Fruit fly (Drosophila melanogaster): ENCODE measurements around the gene Mco3.

The Mco3 gene

DNA sequence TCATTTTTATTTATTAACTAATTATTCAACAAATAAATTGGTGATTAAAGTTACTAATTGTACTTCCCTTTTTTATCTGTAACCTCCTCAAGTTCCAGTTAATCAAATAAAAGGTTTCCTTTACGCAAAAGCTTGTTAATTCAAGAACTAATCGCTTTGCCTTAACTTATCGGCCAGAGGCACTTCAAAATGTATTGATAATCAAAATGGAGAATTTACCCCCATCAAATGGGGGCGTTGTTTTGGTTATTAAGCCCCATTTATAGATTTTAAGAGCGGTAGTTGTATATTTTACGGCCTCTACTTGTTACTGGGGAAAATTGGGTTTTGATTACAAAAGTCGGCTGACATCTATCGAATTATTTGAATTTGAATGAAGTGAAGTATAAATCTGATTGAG, 2.4 kb downstream of the Mco3 start, which contains the start of gene CG31091:
Gene CG31091 (plus strand): TSS at position 214 of the 400 bp plus-strand sequence.
- TF ChIP-seq CG5245 (GFP tag; optimal IDR thresholded peaks at IDR 0.05) = no peak
- peak; percentile 85 for TF ChIP-seq sug (tag; optimal IDR thresholded peaks at IDR 0.05)
- TF ChIP-seq vnd (GFP tag; IDR thresholded peaks at IDR 0.05; ENCODE audit: partially characterized antibody) = peak; percentile 42; the same call in 1 of the 3 replicates
- TF ChIP-seq kni (GFP tag; optimal IDR thresholded peaks at IDR 0.05) = no peak
- TF ChIP-seq Awh (GFP tag; IDR thresholded peaks at IDR 0.05) = no peak
- no peak for TF ChIP-seq ara (GFP tag; IDR thresholded peaks at IDR 0.05)
- TF ChIP-seq sd (tag; optimal IDR thresholded peaks at IDR 0.05) = no peak
- no peak for TF ChIP-seq Ets65A (GFP tag)
- TF ChIP-seq CG1602 (GFP tag; optimal IDR thresholded peaks at IDR 0.05) = no peak
- TF ChIP-seq gro (GFP tag; optimal IDR thresholded peaks at IDR 0.05) = peak; percentile 2
- peak; percentile 96 for TF ChIP-seq exex (tag; optimal IDR thresholded peaks at IDR 0.05)
- TF ChIP-seq CG2199 (GFP tag; IDR thresholded peaks at IDR 0.05) = no peak
- TF ChIP-seq TFAM (GFP tag; optimal IDR thresholded peaks at IDR 0.05) = no peak
- no peak for TF ChIP-seq Deaf1 (tag; optimal IDR thresholded peaks at IDR 0.05)

DNA sequence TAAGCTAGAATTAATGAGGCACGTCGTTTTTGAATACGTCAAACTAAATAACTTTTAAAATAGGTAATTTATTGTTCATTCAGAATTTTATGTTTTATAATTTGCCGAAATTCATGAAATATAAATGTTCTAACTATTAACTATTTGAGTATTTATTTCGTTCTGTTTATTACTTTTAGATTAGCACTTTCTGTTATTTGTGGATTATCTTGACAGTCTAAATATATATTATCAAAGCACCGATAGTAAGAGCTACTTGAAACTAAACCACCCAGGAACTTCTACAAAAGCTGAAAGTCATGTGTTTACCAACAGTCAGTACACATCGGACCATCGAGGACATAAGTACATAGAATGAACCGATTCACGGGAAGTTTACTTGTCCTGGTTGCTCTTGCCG, 5.1 kb downstream of the Mco3 start, which contains the start of gene CG31089:
Gene CG31089 (plus strand): TSS at position 301 of the 400 bp plus-strand sequence.
- no peak for TF ChIP-seq sqz (GFP tag; optimal IDR thresholded peaks at IDR 0.05)
- peak; percentile 56 for TF ChIP-seq sug (tag; optimal IDR thresholded peaks at IDR 0.05)

DNA sequence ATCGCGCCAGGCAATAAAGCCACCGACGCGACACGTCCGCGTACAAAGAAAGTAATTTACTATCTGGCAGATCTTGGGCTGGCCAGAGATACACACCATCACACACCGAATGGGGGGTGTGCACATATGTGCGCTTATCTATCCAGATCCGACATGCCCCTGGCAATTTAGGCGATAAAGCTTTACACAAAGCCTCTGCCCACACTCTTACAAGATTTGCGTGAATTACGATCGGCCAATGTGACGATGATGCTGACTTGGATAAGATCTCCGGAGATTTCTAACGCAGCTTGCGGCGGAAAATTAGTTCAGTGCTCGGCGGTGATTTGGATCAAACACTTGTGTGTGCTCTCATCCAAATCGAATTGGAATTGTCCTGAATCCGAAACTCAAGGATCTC, 9.4 kb downstream of the Mco3 start, which contains the start of gene kumpel:
Gene kumpel (plus strand): TSS at position 301 of the 400 bp plus-strand sequence.
- TF ChIP-seq Stat92E (GFP tag; optimal IDR thresholded peaks at IDR 0.05) = no peak
- TF ChIP-seq Ravus (GFP tag; IDR thresholded peaks at IDR 0.05) = no peak
- no peak for TF ChIP-seq nerfin-2 (GFP tag; IDR thresholded peaks at IDR 0.05; ENCODE audit: partially characterized antibody)

DNA sequence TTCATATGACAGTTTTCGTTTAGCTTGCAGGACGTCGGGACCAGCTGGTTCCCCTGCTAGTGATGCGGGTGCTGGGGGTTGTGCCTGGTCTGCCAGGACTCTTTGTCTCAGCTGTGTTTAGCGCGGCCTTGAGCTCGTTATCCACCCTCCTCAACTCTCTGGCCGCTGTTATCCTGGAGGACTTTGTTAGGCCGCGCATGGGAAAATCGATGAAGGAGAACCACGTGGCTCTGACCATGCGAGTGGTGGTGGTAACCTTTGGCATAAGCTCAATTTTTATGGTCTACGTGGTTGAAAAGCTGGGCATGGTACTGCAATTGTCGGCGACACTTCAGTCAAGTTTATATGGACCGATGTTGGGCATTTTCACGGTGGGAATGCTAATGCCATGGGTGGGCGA, 22.6 kb downstream of the Mco3 start:
- TF ChIP-seq Sry-δ (GFP tag; optimal IDR thresholded peaks at IDR 0.05) = no peak
- peak; percentile 92 for TF ChIP-seq onecut (GFP tag; IDR thresholded peaks at IDR 0.05)
- no peak for TF ChIP-seq twi (tag; optimal IDR thresholded peaks at IDR 0.05)
- TF ChIP-seq MBD-R2 (GFP tag; IDR thresholded peaks at IDR 0.05) = 0 out of 2 replicates have a peak, but pooled peaks have one; percentile 21

DNA sequence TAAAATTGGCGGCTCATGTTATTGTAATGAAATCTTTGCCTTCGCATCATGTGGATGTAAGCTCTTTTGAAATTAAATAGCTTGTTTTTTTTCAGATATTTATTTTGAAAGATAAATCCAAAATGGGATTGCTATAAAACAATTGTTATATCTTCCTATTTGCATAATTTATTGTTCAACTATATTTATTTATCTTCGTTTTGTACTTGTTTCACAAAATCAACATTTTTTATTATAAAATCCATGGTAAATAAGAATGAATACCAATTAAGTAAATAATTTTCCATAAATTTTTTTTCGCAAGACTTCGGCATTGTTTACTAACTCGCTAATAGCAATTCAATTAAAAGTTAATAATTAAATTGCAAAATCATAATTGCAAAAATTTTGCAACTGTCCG, 25.3 kb downstream of the Mco3 start, which contains the start of gene CG14546:
Gene CG14546 (minus strand): TSS at position 101 of the 400 bp plus-strand sequence.
- TF ChIP-seq Spps (tag; optimal IDR thresholded peaks at IDR 0.05) (no peak), Hr3 (GFP tag; optimal IDR thresholded peaks at IDR 0.05) (no peak), gfzf (GFP tag; optimal IDR thresholded peaks at IDR 0.05) (no peak), crc (GFP tag; optimal IDR thresholded peaks at IDR 0.05) (no peak), CG8765 (GFP tag; IDR thresholded peaks at IDR 0.05) (no peak), sisA (GFP tag; IDR thresholded peaks at IDR 0.05) (no peak), CG15479 (GFP tag; optimal IDR thresholded peaks at IDR 0.05) (no peak), zfh1 (GFP tag; IDR thresholded peaks at IDR 0.05) (no peak), CG7928 (GFP tag; optimal IDR thresholded peaks at IDR 0.05) (no peak), sens (GFP tag) (no peak), Hmx (GFP tag; optimal IDR thresholded peaks at IDR 0.05) (no peak)

DNA sequence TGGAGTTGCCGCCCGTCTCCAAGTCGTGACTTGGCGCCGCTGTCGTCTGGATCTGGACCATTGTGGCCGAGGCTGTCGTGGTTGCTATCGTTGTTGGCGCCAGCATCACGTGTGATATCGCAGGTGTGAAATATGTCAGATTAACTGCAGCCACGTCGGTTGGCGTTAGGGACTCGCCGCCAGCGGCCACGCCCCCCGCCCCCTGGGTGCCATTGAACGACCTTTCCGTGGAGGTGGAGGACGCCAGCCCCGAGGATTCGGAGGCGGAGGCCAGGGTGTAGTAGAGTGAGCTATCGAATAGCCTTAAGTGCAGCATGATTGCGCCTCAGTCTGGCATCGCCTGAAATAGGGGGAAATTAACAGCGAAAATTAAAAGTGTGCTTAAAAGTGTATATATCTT, 44.0 kb downstream of the Mco3 start:
- no peak for TF ChIP-seq ro (GFP tag; IDR thresholded peaks at IDR 0.05)
- TF ChIP-seq zfh1 (GFP tag; IDR thresholded peaks at IDR 0.05) = no peak
- TF ChIP-seq CG14014 (GFP tag; IDR thresholded peaks at IDR 0.05) = no peak
- TF ChIP-seq Elba2 (GFP tag; optimal IDR thresholded peaks at IDR 0.05) = no peak
- TF ChIP-seq ken (GFP tag; IDR thresholded peaks at IDR 0.05) = 0 out of 3 replicates have a peak, but pooled peaks have one; percentile 20
- TF ChIP-seq CG31388 (GFP tag; optimal IDR thresholded peaks at IDR 0.05) = no peak
- no peak for TF ChIP-seq Adf1 (GFP tag; IDR thresholded peaks at IDR 0.05)
- TF ChIP-seq dysf (GFP tag; IDR thresholded peaks at IDR 0.05) = 0 out of 3 replicates have a peak, but pooled peaks have one; percentile 12
- TF ChIP-seq z (GFP tag; IDR thresholded peaks at IDR 0.05) = no peak
- no peak for TF ChIP-seq Meics (GFP tag; optimal IDR thresholded peaks at IDR 0.05)
- no peak for TF ChIP-seq Atf6 (GFP tag; IDR thresholded peaks at IDR 0.05)
- no peak for TF ChIP-seq disco-r (GFP tag; optimal IDR thresholded peaks at IDR 0.05)
- no peak for TF ChIP-seq CG10366 (GFP tag; IDR thresholded peaks at IDR 0.05)

Data from whole organism, embryonic.